Worm (Caenorhabditis elegans) whole organism, late embryonic: ENCODE measurements around the gene gly-14.
A peak's percentile ranks its signal among the peaks of the same experiment; 100 is the strongest.

Experiments
- C08G9.2 ChIP-seq: sonication (generic microtip); optimal IDR thresholded peaks from 2 replicates; lab custom pipeline; 2016; ENCODE audit warnings: mild to moderate bottlenecking, missing genetic modification characterization, moderate library complexity, missing compliant biosample characterization
- K02D7.2 ChIP-seq: sonication (generic microtip); optimal IDR thresholded peaks from 2 replicates; lab custom pipeline; 2017; ENCODE audit warnings: mild to moderate bottlenecking, missing genetic modification characterization, missing compliant biosample characterization
- T23F11.4 ChIP-seq: fragments of 200-800 bp; sonication (Bioruptor generic); optimal IDR thresholded peaks from 2 replicates; lab custom pipeline; 2018; ENCODE audit warnings: mild to moderate bottlenecking, missing genetic modification characterization, missing compliant biosample characterization
- Y22D7AL.16 ChIP-seq: sonication (generic microtip); optimal IDR thresholded peaks from 2 replicates; lab custom pipeline; 2016; ENCODE audit warnings: missing genetic modification characterization, missing compliant biosample characterization
- ahr-1 ChIP-seq: sonication (generic microtip); optimal IDR thresholded peaks from 2 replicates; lab custom pipeline; 2016; ENCODE audit warnings: missing genetic modification characterization, missing compliant biosample characterization
- ama-1 ChIP-seq: fragments of 150-350 bp; optimal IDR thresholded peaks from 2 replicates; lab custom pipeline; 2014
- ceh-18 ChIP-seq: sonication (generic microtip); optimal IDR thresholded peaks from 2 replicates; lab custom pipeline; 2016; ENCODE audit warnings: missing genetic modification characterization, missing compliant biosample characterization
- ceh-19 ChIP-seq: fragments of 200-800 bp; sonication (Bioruptor generic); optimal IDR thresholded peaks from 2 replicates; lab custom pipeline; 2018; ENCODE audit warnings: mild to moderate bottlenecking, missing genetic modification characterization, missing compliant biosample characterization
- ceh-2 ChIP-seq: sonication (generic microtip); optimal IDR thresholded peaks from 2 replicates; lab custom pipeline; 2016; ENCODE audit warnings: missing genotype, missing genetic modification characterization, missing compliant biosample characterization
- ceh-22 ChIP-seq: sonication (generic microtip); optimal IDR thresholded peaks from 2 replicates; lab custom pipeline; 2017; ENCODE audit warnings: missing biosample characterization, missing genetic modification characterization
- ceh-30 ChIP-seq: fragments of 150-350 bp; optimal IDR thresholded peaks from 2 replicates; lab custom pipeline; 2014; ENCODE audit warnings: missing biosample characterization, missing genetic modification characterization
- ceh-31 ChIP-seq: sonication (generic microtip); optimal IDR thresholded peaks from 2 replicates; lab custom pipeline; 2016; ENCODE audit warnings: missing genetic modification characterization, missing compliant biosample characterization
- ceh-34 ChIP-seq: sonication (generic microtip); optimal IDR thresholded peaks from 2 replicates; lab custom pipeline; 2016; ENCODE audit warnings: mild to moderate bottlenecking, missing genetic modification characterization, missing compliant biosample characterization
- ceh-45 ChIP-seq: fragments of 200-800 bp; sonication (Bioruptor generic); IDR thresholded peaks from 2 replicates; pipeline ENCODE4 v1.3.6; 2022; ENCODE audit warnings: missing genetic modification reagents, missing genetic modification characterization, missing compliant biosample characterization
- ceh-48 ChIP-seq: sonication (generic microtip); optimal IDR thresholded peaks from 2 replicates; lab custom pipeline; 2016; ENCODE audit warnings: missing genetic modification characterization, inconsistent platforms, missing compliant biosample characterization
- ceh-9 ChIP-seq: sonication (generic microtip); optimal IDR thresholded peaks from 2 replicates; lab custom pipeline; 2016; ENCODE audit warnings: mild to moderate bottlenecking, missing genetic modification characterization, inconsistent platforms, missing compliant biosample characterization
- dve-1 ChIP-seq: sonication (generic microtip); optimal IDR thresholded peaks from 2 replicates; lab custom pipeline; 2017; ENCODE audit warnings: antibody characterized with exemption, mild to moderate bottlenecking, missing genetic modification characterization, missing compliant biosample characterization
- eyg-1 ChIP-seq: sonication (generic microtip); optimal IDR thresholded peaks from 2 replicates; lab custom pipeline; 2016; ENCODE audit warnings: missing genotype, missing genetic modification characterization, missing compliant biosample characterization
- fax-1 ChIP-seq: sonication (generic microtip); optimal IDR thresholded peaks from 2 replicates; lab custom pipeline; 2016; ENCODE audit warnings: missing genotype, missing genetic modification characterization, missing compliant biosample characterization
- fkh-10 ChIP-seq: fragments of 150-350 bp; optimal IDR thresholded peaks from 2 replicates; lab custom pipeline; 2014; ENCODE audit warnings: missing biosample characterization, missing genetic modification reagents, missing genetic modification characterization
- hlh-13 ChIP-seq: fragments of 200-800 bp; sonication (Bioruptor generic); optimal IDR thresholded peaks from 2 replicates; lab custom pipeline; 2018; ENCODE audit warnings: mild to moderate bottlenecking, missing genetic modification characterization, missing compliant biosample characterization
- hlh-15 ChIP-seq: sonication (generic microtip); optimal IDR thresholded peaks from 2 replicates; lab custom pipeline; 2016; ENCODE audit warnings: missing genetic modification characterization, missing compliant biosample characterization
- hlh-30 ChIP-seq: sonication (generic microtip); optimal IDR thresholded peaks from 2 replicates; lab custom pipeline; 2017; ENCODE audit warnings: antibody characterized with exemption, missing genetic modification characterization, missing compliant biosample characterization; ENCODE audit not compliant: insufficient read depth
- hlh-6 ChIP-seq: sonication (generic microtip); optimal IDR thresholded peaks from 2 replicates; lab custom pipeline; 2016; ENCODE audit warnings: missing genotype, missing genetic modification characterization, missing compliant biosample characterization
- hlh-8 ChIP-seq: sonication (generic microtip); optimal IDR thresholded peaks from 2 replicates; lab custom pipeline; 2016; ENCODE audit warnings: missing genotype, missing genetic modification characterization, missing compliant biosample characterization
- lin-11 ChIP-seq: fragments of 200-800 bp; sonication (Bioruptor generic); optimal IDR thresholded peaks from 2 replicates; lab custom pipeline; 2018; ENCODE audit warnings: mild to moderate bottlenecking, missing genetic modification characterization, missing compliant biosample characterization
- madf-2 ChIP-seq: sonication (generic microtip); optimal IDR thresholded peaks from 2 replicates; lab custom pipeline; 2017; ENCODE audit warnings: missing genetic modification characterization, missing compliant biosample characterization
- nfya-1 ChIP-seq: sonication (generic microtip); optimal IDR thresholded peaks from 2 replicates; lab custom pipeline; 2017; ENCODE audit warnings: missing genetic modification characterization, mild to moderate bottlenecking, missing compliant biosample characterization, antibody characterized with exemption, moderate library complexity
- nhr-11 ChIP-seq: fragments of 150-350 bp; optimal IDR thresholded peaks from 2 replicates; lab custom pipeline; 2014; ENCODE audit warnings: missing biosample characterization, missing genetic modification characterization
- nhr-232 ChIP-seq: sonication (generic microtip); optimal IDR thresholded peaks from 2 replicates; lab custom pipeline; 2016; ENCODE audit warnings: missing genetic modification characterization, missing compliant biosample characterization
- npax-4 ChIP-seq: sonication (generic microtip); optimal IDR thresholded peaks from 2 replicates; lab custom pipeline; 2016; ENCODE audit warnings: missing genetic modification characterization, missing compliant biosample characterization
- pag-3 ChIP-seq: sonication (generic microtip); optimal IDR thresholded peaks from 2 replicates; lab custom pipeline; 2016; ENCODE audit warnings: missing compliant biosample characterization, missing genetic modification characterization, borderline replicate concordance
- pat-9 ChIP-seq: fragments of 200-800 bp; sonication (Bioruptor generic); optimal IDR thresholded peaks from 2 replicates; lab custom pipeline; 2018; ENCODE audit warnings: mild to moderate bottlenecking, missing genetic modification characterization, moderate library complexity, missing compliant biosample characterization
- pha-2 ChIP-seq: sonication (generic microtip); optimal IDR thresholded peaks from 2 replicates; lab custom pipeline; 2017; ENCODE audit warnings: mild to moderate bottlenecking, missing genetic modification characterization, missing compliant biosample characterization
- pha-4 ChIP-seq: fragments of 150-350 bp; optimal IDR thresholded peaks from 2 replicates; lab custom pipeline; 2018; ENCODE audit warnings: missing biosample characterization, missing genetic modification reagents, missing genetic modification characterization
- pros-1 ChIP-seq: fragments of 150-350 bp; optimal IDR thresholded peaks from 2 replicates; lab custom pipeline; 2014; ENCODE audit warnings: missing biosample characterization, missing genetic modification reagents, missing genetic modification characterization
- ref-2 ChIP-seq: sonication (generic microtip); optimal IDR thresholded peaks from 2 replicates; lab custom pipeline; 2016; ENCODE audit warnings: missing genetic modification characterization, missing compliant biosample characterization
- sox-2 ChIP-seq: fragments of 200-800 bp; sonication (Bioruptor generic); IDR thresholded peaks from 2 replicates; pipeline ENCODE4 v1.3.6; 2022; ENCODE audit warnings: missing genetic modification reagents, missing genetic modification characterization, missing compliant biosample characterization
- syd-9 ChIP-seq: sonication (generic microtip); optimal IDR thresholded peaks from 2 replicates; lab custom pipeline; 2016; ENCODE audit warnings: mild to moderate bottlenecking, missing genetic modification characterization, moderate library complexity, missing compliant biosample characterization
- tbx-2 ChIP-seq: sonication (generic microtip); optimal IDR thresholded peaks from 2 replicates; lab custom pipeline; 2016; ENCODE audit warnings: missing genetic modification characterization, missing compliant biosample characterization
- tbx-7 ChIP-seq: sonication (generic microtip); optimal IDR thresholded peaks from 2 replicates; lab custom pipeline; 2016; ENCODE audit warnings: missing genotype, missing genetic modification characterization, missing compliant biosample characterization
- ttx-3 ChIP-seq: sonication (generic microtip); optimal IDR thresholded peaks from 2 replicates; lab custom pipeline; 2016; ENCODE audit warnings: missing genetic modification reagents, missing genetic modification characterization, missing compliant biosample characterization
- unc-42 ChIP-seq: sonication (generic microtip); optimal IDR thresholded peaks from 2 replicates; lab custom pipeline; 2016; ENCODE audit warnings: missing genotype, missing genetic modification characterization, missing compliant biosample characterization
- unc-55 ChIP-seq: sonication (generic microtip); optimal IDR thresholded peaks from 2 replicates; lab custom pipeline; 2017; ENCODE audit warnings: missing biosample characterization, missing genetic modification reagents, missing genetic modification characterization
- unc-86 ChIP-seq: sonication (generic microtip); optimal IDR thresholded peaks from 2 replicates; lab custom pipeline; 2016; ENCODE audit warnings: missing genetic modification characterization, missing compliant biosample characterization
- ztf-16 ChIP-seq: sonication (generic microtip); optimal IDR thresholded peaks from 2 replicates; lab custom pipeline; 2017; ENCODE audit warnings: missing genetic modification characterization, missing compliant biosample characterization

Gene gly-14

DNA sequence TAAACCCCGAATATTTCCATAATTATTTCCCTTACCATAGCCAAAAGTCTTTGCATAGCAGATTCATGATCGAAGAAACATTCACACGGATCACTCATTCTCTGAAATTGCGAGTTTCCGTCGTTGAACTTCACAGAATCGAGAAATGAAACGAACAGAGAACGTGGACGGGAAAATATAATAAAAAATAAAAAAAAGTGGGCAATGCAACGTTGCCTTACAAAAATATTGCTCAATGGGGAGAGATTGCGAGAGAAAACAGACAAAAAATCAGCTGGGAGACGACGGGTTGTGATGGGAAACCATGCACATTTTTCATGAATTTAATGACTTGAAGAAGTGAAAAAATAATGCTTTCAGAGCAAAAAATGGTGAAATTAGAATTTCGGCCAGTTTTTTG, 23.4 kb downstream of the gly-14 start, which contains the start of gene smim-14:
Gene smim-14, minus strand, starts transcription at position 101 of the 400 bp plus-strand sequence.
- TF ChIP-seq C08G9.2 = no peak
- no peak for TF ChIP-seq tbx-7
- no peak for TF ChIP-seq ztf-16
- no peak for TF ChIP-seq eyg-1 (tag; lab: Kevin White, UChicago)
- TF ChIP-seq lin-11 = no peak
- TF ChIP-seq ceh-45 = no peak
- TF ChIP-seq syd-9 = no peak
- TF ChIP-seq unc-42 (tag; lab: Kevin White, UChicago) = no peak
- no peak for TF ChIP-seq pha-4 (tag; lab: Kevin White, UChicago)
- TF ChIP-seq Y22D7AL.16 (tag; lab: Kevin White, UChicago) = no peak
- TF ChIP-seq unc-55 (GFP tag; lab: Kevin White, UChicago) = no peak
- TF ChIP-seq pros-1 (tag; lab: Kevin White, UChicago) = no peak
- TF ChIP-seq ceh-31 = no peak
- TF ChIP-seq pat-9 (tag; lab: Kevin White, UChicago) = no peak
- no peak for TF ChIP-seq hlh-8 (tag; lab: Kevin White, UChicago)

DNA sequence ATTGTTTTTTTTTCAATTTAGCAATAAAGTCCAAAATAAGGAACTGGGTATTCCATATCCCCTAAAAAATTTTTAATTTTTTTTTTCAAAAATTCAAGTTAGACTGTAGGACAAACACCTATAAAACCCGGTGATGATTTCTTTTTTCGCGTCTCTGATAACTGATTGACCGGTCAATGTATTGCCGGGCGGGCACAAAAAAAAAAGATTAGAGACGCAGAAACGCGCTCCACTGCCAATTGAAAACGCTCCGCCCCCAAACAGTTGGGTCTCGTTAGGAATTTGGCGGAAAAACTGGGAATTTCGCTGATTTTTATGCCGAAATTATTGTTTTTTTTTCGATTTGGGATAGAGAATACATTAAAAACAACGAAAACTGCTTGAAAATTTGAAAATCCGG, 24.7 kb downstream of the gly-14 start:
- TF ChIP-seq npax-4 (tag; lab: Kevin White, UChicago) (no peak), hlh-6 (tag; lab: Kevin White, UChicago) (no peak), ceh-22 (tag; lab: Kevin White, UChicago) (no peak), fkh-10 (GFP tag; lab: Kevin White, UChicago) (no peak), unc-86 (no peak), ceh-9 (no peak), tbx-2 (no peak), nhr-11 (tag; lab: Kevin White, UChicago) (no peak), ceh-34 (tag; lab: Kevin White, UChicago) (no peak), K02D7.2 (no peak), nhr-232 (tag; lab: Kevin White, UChicago) (no peak), ahr-1 (tag; lab: Kevin White, UChicago) (no peak), ama-1 (lab: Kevin White, UChicago) (no peak), pha-2 (no peak), lin-11 (no peak)

DNA sequence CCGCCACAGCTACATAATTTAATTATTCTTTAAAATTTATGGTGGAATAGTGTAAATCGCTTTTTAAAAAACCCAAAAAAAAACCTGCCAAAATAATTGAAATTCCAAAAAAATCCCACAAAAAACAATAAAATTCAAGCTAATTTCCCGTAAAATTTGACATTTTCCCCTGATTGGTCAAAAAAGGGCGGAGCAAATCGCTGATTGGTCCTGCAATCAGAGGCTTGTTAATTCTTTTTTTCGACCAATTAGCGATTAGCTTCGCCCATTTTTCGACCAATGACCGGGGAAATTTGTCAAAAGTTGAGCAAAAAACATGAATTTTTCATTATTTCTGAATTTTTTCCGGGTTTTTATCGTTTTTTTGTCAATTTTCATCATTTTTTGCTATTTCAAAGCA, 26.0 kb downstream of the gly-14 start:
- TF ChIP-seq nfya-1 (tag; lab: Kevin White, UChicago) (peak; percentile 93), ceh-2 (tag; lab: Kevin White, UChicago) (no peak), sox-2 (no peak)

DNA sequence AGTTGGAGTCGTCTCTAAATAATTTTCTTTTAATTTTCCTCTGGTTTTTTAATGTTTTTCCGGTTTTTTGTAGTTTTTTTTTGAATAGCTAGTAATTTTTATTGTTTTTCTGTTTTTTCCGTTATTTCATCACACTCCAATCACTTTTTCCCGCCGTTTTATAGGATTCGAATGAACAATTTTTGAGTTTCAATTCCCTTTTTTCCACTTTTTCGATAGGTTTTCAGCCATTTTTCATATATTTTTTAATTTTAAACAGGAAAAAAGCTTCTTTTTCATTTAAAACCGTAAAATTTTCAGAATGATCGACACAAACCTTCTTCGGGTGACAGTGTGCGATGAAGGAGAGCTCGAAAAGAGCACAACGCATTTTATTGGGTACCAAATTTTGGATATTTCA, 31.6 kb downstream of the gly-14 start, which contains the start of gene pph-6:
Gene pph-6, plus strand, starts transcription at position 301 of the 400 bp plus-strand sequence.
- TF ChIP-seq nhr-232 (tag; lab: Kevin White, UChicago) (no peak), ceh-2 (tag; lab: Kevin White, UChicago) (no peak), tbx-2 (no peak), ceh-30 (tag; lab: Kevin White, UChicago) (no peak), madf-2 (tag; lab: Kevin White, UChicago) (no peak), ref-2 (tag; lab: Kevin White, UChicago) (no peak)
- TF ChIP-seq, all 69 proteins: peak for 0

DNA sequence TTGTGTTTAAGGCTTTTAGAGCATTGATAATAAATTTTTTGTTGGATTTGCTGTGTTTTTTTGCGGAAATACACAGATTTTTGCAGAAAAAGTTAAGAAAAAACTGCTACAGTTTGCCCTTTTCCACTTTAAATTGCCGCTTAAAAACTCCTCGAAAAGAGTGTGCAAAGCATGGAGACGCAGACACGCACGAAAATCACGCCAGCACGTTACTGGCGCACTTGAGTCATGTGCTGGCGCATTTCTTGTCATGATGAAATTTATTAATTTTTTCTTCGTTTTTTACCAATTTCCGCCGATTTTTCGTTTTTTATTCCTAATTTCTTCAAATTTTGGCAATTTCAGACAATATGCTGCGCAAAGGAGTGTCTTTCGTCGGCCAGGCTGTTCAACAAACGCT, 33.0 kb downstream of the gly-14 start, which contains the start of gene C34C12.8:
Gene C34C12.8, plus strand, starts transcription at position 346 of the 400 bp plus-strand sequence.
- peak; percentile 11 for TF ChIP-seq hlh-13 (GFP tag; lab: Kevin White, UChicago)
- TF ChIP-seq ceh-48 = peak; percentile 13
- peak; percentile 37 for TF ChIP-seq unc-86
- TF ChIP-seq pag-3 (tag; lab: Kevin White, UChicago) = no peak
- TF ChIP-seq ceh-34 (tag; lab: Kevin White, UChicago) = peak; percentile 33
- TF ChIP-seq ceh-9 = no peak
- TF ChIP-seq fax-1 = peak; percentile 1
- peak; percentile 70 for TF ChIP-seq tbx-2
- TF ChIP-seq ttx-3 (tag; lab: Kevin White, UChicago) = no peak
- peak; percentile 7 for TF ChIP-seq madf-2 (tag; lab: Kevin White, UChicago)
- TF ChIP-seq hlh-30 = peak; percentile 71
- no peak for TF ChIP-seq hlh-6 (tag; lab: Kevin White, UChicago)
- TF ChIP-seq ceh-18 (tag; lab: Kevin White, UChicago) = peak; percentile 15
- peak; percentile 15 for TF ChIP-seq ztf-16
- peak; percentile 55 for TF ChIP-seq ceh-19 (GFP tag; lab: Kevin White, UChicago)
- TF ChIP-seq pros-1 (tag; lab: Kevin White, UChicago) = no peak
- TF ChIP-seq T23F11.4 (GFP tag; lab: Kevin White, UChicago) = no peak
- peak; percentile 57 for TF ChIP-seq dve-1
- TF ChIP-seq hlh-15 (tag; lab: Kevin White, UChicago) = peak; percentile 9
- TF ChIP-seq ceh-30 (tag; lab: Kevin White, UChicago) = peak; percentile 81
- no peak for TF ChIP-seq unc-55 (GFP tag; lab: Kevin White, UChicago)
